Fruit fly (Drosophila melanogaster) whole organism, prepupa: ENCODE data around the gene CG13713.

ENCODE experiments used
- Blimp-1 ChIP-seq: fragments of 200-800 bp; sonication (Bioruptor generic); optimal IDR thresholded peaks from 3 replicates; lab custom pipeline; 2017; ENCODE audit warnings: missing biosample characterization, missing genetic modification characterization, mild to moderate bottlenecking, moderate library complexity, missing genetic modification reagents
- CG11294 ChIP-seq: fragments of 200-800 bp; sonication (Bioruptor generic); IDR thresholded peaks from 2 replicates; pipeline ENCODE4 v1.3.6; 2022; ENCODE audit warnings: missing biosample characterization, missing genetic modification characterization
- CG11902 ChIP-seq: fragments of 200-800 bp; sonication (Bioruptor generic); optimal IDR thresholded peaks from 3 replicates; lab custom pipeline; 2016; ENCODE audit warnings: missing biosample characterization, missing genetic modification characterization
- CG15336 ChIP-seq: fragments of 200-800 bp; sonication (Bioruptor generic); IDR thresholded peaks from 2 replicates; pipeline ENCODE4 v1.3.6; 2022; ENCODE audit warnings: missing biosample characterization, missing genetic modification characterization
- CG1621 ChIP-seq: fragments of 200-800 bp; sonication (Bioruptor generic); optimal IDR thresholded peaks from 3 replicates; lab custom pipeline; 2018; ENCODE audit warnings: missing biosample characterization, mild to moderate bottlenecking, missing genetic modification characterization
- CG16779 ChIP-seq: fragments of 200-800 bp; sonication (Bioruptor generic); optimal IDR thresholded peaks from 3 replicates; lab custom pipeline; 2017; ENCODE audit warnings: missing biosample characterization, mild to moderate bottlenecking, missing genetic modification characterization
- CG3032 ChIP-seq: fragments of 200-800 bp; optimal IDR thresholded peaks from 2 replicates; lab custom pipeline; 2019; ENCODE audit warnings: missing biosample characterization, mild to moderate bottlenecking, missing genetic modification characterization, moderate library complexity
- CG31627 ChIP-seq: fragments of 200-800 bp; sonication (Bioruptor generic); optimal IDR thresholded peaks from 3 replicates; lab custom pipeline; 2016; ENCODE audit warnings: missing biosample characterization, missing genetic modification characterization
- CG34406 ChIP-seq: fragments of 200-800 bp; sonication (Bioruptor generic); optimal IDR thresholded peaks from 3 replicates; lab custom pipeline; 2016; ENCODE audit warnings: missing biosample characterization, missing genetic modification characterization
- CG3919 ChIP-seq: fragments of 200-800 bp; sonication (Bioruptor generic); optimal IDR thresholded peaks from 3 replicates; lab custom pipeline; 2016; ENCODE audit warnings: missing biosample characterization, missing genetic modification characterization
- CG4318 ChIP-seq: fragments of 200-800 bp; sonication (Bioruptor generic); optimal IDR thresholded peaks from 3 replicates; lab custom pipeline; 2017; ENCODE audit warnings: missing biosample characterization, mild to moderate bottlenecking, missing genetic modification characterization
- CG6163 ChIP-seq: fragments of 200-800 bp; sonication (Bioruptor generic); IDR thresholded peaks from 3 replicates; pipeline ENCODE4 v1.3.6; 2022; ENCODE audit warnings: missing biosample characterization, missing genetic modification characterization
- CG6792 ChIP-seq: fragments of 200-800 bp; sonication (Bioruptor generic); optimal IDR thresholded peaks from 3 replicates; lab custom pipeline; 2016; ENCODE audit warnings: missing biosample characterization, missing genetic modification characterization
- CG6808 ChIP-seq: fragments of 200-800 bp; sonication (Bioruptor generic); optimal IDR thresholded peaks from 3 replicates; lab custom pipeline; 2017; ENCODE audit warnings: missing biosample characterization, missing genetic modification characterization, mild to moderate bottlenecking, moderate library complexity, missing genetic modification reagents
- CG6854 ChIP-seq: fragments of 200-800 bp; sonication (Bioruptor generic); optimal IDR thresholded peaks from 2 replicates; lab custom pipeline; 2017; ENCODE audit warnings: missing biosample characterization, mild to moderate bottlenecking, missing genetic modification characterization
- CG7368 ChIP-seq: fragments of 200-800 bp; sonication (Bioruptor generic); optimal IDR thresholded peaks from 3 replicates; lab custom pipeline; 2016; ENCODE audit warnings: missing biosample characterization, missing genetic modification characterization
- CG8119 ChIP-seq: fragments of 200-800 bp; sonication (Bioruptor generic); IDR thresholded peaks from 3 replicates; pipeline ENCODE4 v1.3.6; 2022; ENCODE audit warnings: missing biosample characterization, missing genetic modification characterization
- CG8319 ChIP-seq: fragments of 200-800 bp; sonication (Bioruptor generic); optimal IDR thresholded peaks from 3 replicates; lab custom pipeline; 2016; ENCODE audit warnings: missing biosample characterization, missing genetic modification characterization
- CG8632 ChIP-seq: fragments of 200-800 bp; sonication (Bioruptor generic); optimal IDR thresholded peaks from 3 replicates; lab custom pipeline; 2016; ENCODE audit warnings: missing biosample characterization, missing genetic modification characterization
- Eip78C ChIP-seq: fragments of 200-800 bp; sonication (Bioruptor generic); peaks from one replicate; lab custom pipeline; 2016; ENCODE audit warnings: missing biosample characterization, missing genetic modification characterization
- Eip93F ChIP-seq: fragments of 200-800 bp; sonication (Bioruptor generic); optimal IDR thresholded peaks from 2 replicates; lab custom pipeline; 2016; ENCODE audit warnings: missing biosample characterization, mild to moderate bottlenecking, missing genetic modification characterization
- Ets21C ChIP-seq: fragments of 200-800 bp; sonication (Bioruptor generic); optimal IDR thresholded peaks from 3 replicates; lab custom pipeline; 2016; ENCODE audit warnings: missing biosample characterization, missing genetic modification characterization
- Ets96B ChIP-seq: fragments of 200-800 bp; optimal IDR thresholded peaks from 2 replicates; lab custom pipeline; 2019; ENCODE audit warnings: missing biosample characterization, mild to moderate bottlenecking, missing genetic modification characterization, moderate library complexity
- Gug ChIP-seq: fragments of 200-800 bp; sonication (Bioruptor generic); IDR thresholded peaks from 2 replicates; pipeline ENCODE4 v1.3.6; 2022; ENCODE audit warnings: missing biosample characterization, missing genetic modification characterization
- Hr38 ChIP-seq: sonication (Bioruptor generic); optimal IDR thresholded peaks from 2 replicates; lab custom pipeline; 2016; ENCODE audit warnings: missing biosample characterization, missing genetic modification characterization
- Hr39 ChIP-seq: fragments of 200-800 bp; sonication (Bioruptor generic); optimal IDR thresholded peaks from 2 replicates; lab custom pipeline; 2016; ENCODE audit warnings: missing biosample characterization, missing genetic modification characterization
- Hr4 ChIP-seq: fragments of 200-800 bp; sonication (Bioruptor generic); optimal IDR thresholded peaks from 3 replicates; lab custom pipeline; 2016; ENCODE audit warnings: missing biosample characterization, missing genetic modification characterization
- Lpt ChIP-seq: fragments of 200-800 bp; sonication (Bioruptor generic); optimal IDR thresholded peaks from 3 replicates; lab custom pipeline; 2016; ENCODE audit warnings: missing biosample characterization, missing genetic modification characterization
- Met ChIP-seq: fragments of 200-800 bp; sonication (Bioruptor generic); optimal IDR thresholded peaks from 3 replicates; lab custom pipeline; 2016; ENCODE audit warnings: missing biosample characterization, missing genetic modification characterization
- OdsH ChIP-seq: fragments of 200-800 bp; sonication (Bioruptor generic); optimal IDR thresholded peaks from 3 replicates; lab custom pipeline; 2016; ENCODE audit warnings: missing biosample characterization, missing genetic modification characterization
- Smox ChIP-seq: fragments of 200-800 bp; sonication (Bioruptor generic); optimal IDR thresholded peaks from 3 replicates; lab custom pipeline; 2016; ENCODE audit warnings: missing biosample characterization, missing genetic modification characterization
- Sox102F ChIP-seq: fragments of 200-800 bp; sonication (Bioruptor generic); optimal IDR thresholded peaks from 2 replicates; lab custom pipeline; 2016; ENCODE audit warnings: missing biosample characterization, mild to moderate bottlenecking, missing genetic modification characterization
- Sox14 ChIP-seq: fragments of 200-800 bp; sonication (Bioruptor generic); optimal IDR thresholded peaks from 3 replicates; lab custom pipeline; 2016; ENCODE audit warnings: missing biosample characterization, missing genetic modification characterization
- Sox15 ChIP-seq: fragments of 200-800 bp; sonication (Bioruptor generic); optimal IDR thresholded peaks from 3 replicates; lab custom pipeline; 2016; ENCODE audit warnings: missing biosample characterization, missing genetic modification characterization
- achi ChIP-seq: fragments of 200-800 bp; sonication (Bioruptor generic); optimal IDR thresholded peaks from 3 replicates; lab custom pipeline; 2016; ENCODE audit warnings: missing biosample characterization, missing genetic modification characterization
- acj6 ChIP-seq: fragments of 200-800 bp; sonication (Bioruptor generic); optimal IDR thresholded peaks from 3 replicates; lab custom pipeline; 2016; ENCODE audit warnings: missing biosample characterization, missing genetic modification characterization
- cyc ChIP-seq: fragments of 200-800 bp; sonication (Bioruptor generic); optimal IDR thresholded peaks from 3 replicates; lab custom pipeline; 2016; ENCODE audit warnings: missing biosample characterization, missing genetic modification characterization
- dac ChIP-seq: fragments of 200-800 bp; sonication (Bioruptor generic); optimal IDR thresholded peaks from 2 replicates; lab custom pipeline; 2017; ENCODE audit warnings: missing biosample characterization, mild to moderate bottlenecking, missing genetic modification characterization
- dsx ChIP-seq: fragments of 200-800 bp; optimal IDR thresholded peaks from 3 replicates; lab custom pipeline; 2019; ENCODE audit warnings: missing biosample characterization, mild to moderate bottlenecking, missing genetic modification characterization, moderate library complexity; ENCODE audit not compliant: poor library complexity, severe bottlenecking
- eg ChIP-seq: fragments of 200-800 bp; sonication (Bioruptor generic); IDR thresholded peaks from 3 replicates; pipeline ENCODE4 v1.3.6; 2022; ENCODE audit warnings: missing biosample characterization, missing genetic modification characterization
- esn ChIP-seq: fragments of 200-800 bp; sonication (Bioruptor generic); optimal IDR thresholded peaks from 2 replicates; lab custom pipeline; 2016; ENCODE audit warnings: missing biosample characterization, mild to moderate bottlenecking, missing genetic modification characterization, moderate library complexity
- fd59A ChIP-seq: fragments of 200-800 bp; sonication (Bioruptor generic); optimal IDR thresholded peaks from 2 replicates; lab custom pipeline; 2017; ENCODE audit warnings: missing biosample characterization, mild to moderate bottlenecking, missing genetic modification characterization, missing genetic modification reagents
- fd85E ChIP-seq: fragments of 200-800 bp; sonication (Bioruptor generic); optimal IDR thresholded peaks from 3 replicates; lab custom pipeline; 2016; ENCODE audit warnings: missing biosample characterization, missing genetic modification characterization
- fkh ChIP-seq: fragments of 200-800 bp; sonication (Bioruptor generic); optimal IDR thresholded peaks from 3 replicates; lab custom pipeline; 2017; ENCODE audit warnings: missing biosample characterization, mild to moderate bottlenecking, missing genetic modification characterization, moderate library complexity
- lz ChIP-seq: fragments of 200-800 bp; sonication (Bioruptor generic); optimal IDR thresholded peaks from 3 replicates; lab custom pipeline; 2016; ENCODE audit warnings: missing biosample characterization, missing genetic modification characterization
- net ChIP-seq: fragments of 200-800 bp; sonication (Bioruptor generic); optimal IDR thresholded peaks from 3 replicates; lab custom pipeline; 2016; ENCODE audit warnings: missing biosample characterization, missing genetic modification characterization
- pdm3 ChIP-seq: fragments of 200-800 bp; sonication (Bioruptor generic); optimal IDR thresholded peaks from 3 replicates; lab custom pipeline; 2016; ENCODE audit warnings: missing biosample characterization, missing genetic modification characterization
- salr ChIP-seq, 2 experiments: fragments of 200-800 bp; sonication (Bioruptor generic); optimal IDR thresholded peaks; 3 replicates each; lab custom pipeline; 2016 to 2018; ENCODE audit warnings: missing biosample characterization in 2 of 2, missing genetic modification characterization in 2 of 2, mild to moderate bottlenecking in 1 of 2
- spab ChIP-seq: fragments of 200-800 bp; sonication (Bioruptor generic); optimal IDR thresholded peaks from 2 replicates; lab custom pipeline; 2017; ENCODE audit warnings: missing biosample characterization, mild to moderate bottlenecking, missing genetic modification characterization, missing genetic modification reagents
- ss ChIP-seq, 2 experiments: fragments of 200-800 bp; sonication (Bioruptor generic); optimal IDR thresholded peaks; 2 replicates in 1 of 2; 3 replicates in 1 of 2; lab custom pipeline; 2017 to 2018; ENCODE audit warnings: mild to moderate bottlenecking in 2 of 2, missing biosample characterization in 2 of 2, missing genetic modification characterization in 2 of 2, moderate library complexity in 1 of 2
- svp ChIP-seq: fragments of 200-800 bp; sonication (Bioruptor generic); peaks from one replicate; lab custom pipeline; 2016; ENCODE audit warnings: missing biosample characterization, missing genetic modification characterization
- topi ChIP-seq: fragments of 200-800 bp; sonication (Bioruptor generic); optimal IDR thresholded peaks from 3 replicates; lab custom pipeline; 2016; ENCODE audit warnings: missing biosample characterization, missing genetic modification characterization
- vri ChIP-seq: fragments of 200-800 bp; sonication (Bioruptor generic); optimal IDR thresholded peaks from 3 replicates; lab custom pipeline; 2016; ENCODE audit warnings: missing biosample characterization, mild to moderate bottlenecking, missing genetic modification characterization

Gene CG13713

dm6 chr3L:4698032-4698431, 631 bp downstream of the CG13713 start:
- TF ChIP-seq topi (GFP tag; lab: Kevin White, UChicago) (peak; percentile 93), Ets21C (GFP tag; lab: Kevin White, UChicago) (peak; percentile 78), Lpt (GFP tag; lab: Kevin White, UChicago) (peak; percentile 81), CG8319 (GFP tag; lab: Kevin White, UChicago) (peak; percentile 86), Blimp-1 (GFP tag; lab: Kevin White, UChicago) (peak; percentile 64), CG8119 (GFP tag; lab: Robert Waterston, UW) (peak; percentile 88), CG3919 (GFP tag; lab: Kevin White, UChicago) (peak; percentile 95), CG16779 (tag; lab: Kevin White, UChicago) (peak; percentile 36), Eip78C (GFP tag; lab: Kevin White, UChicago) (peak; percentile 85), CG4318 (GFP tag; lab: Kevin White, UChicago) (peak; percentile 77), CG11294 (GFP tag; lab: Robert Waterston, UW) (peak; percentile 64), acj6 (GFP tag; lab: Kevin White, UChicago) (peak; percentile 92), Gug (peak; percentile 68), Hr39 (GFP tag; lab: Kevin White, UChicago) (peak; percentile 93), pdm3 (peak; percentile 91), CG6854 (GFP tag; lab: Kevin White, UChicago) (peak; percentile 33), fd59A (GFP tag; lab: Kevin White, UChicago) (peak; percentile 73), CG6163 (peak; percentile 95), Eip93F (no peak), CG1621 (peak; percentile 64), cyc (peak; percentile 94), CG31627 (GFP tag; lab: Kevin White, UChicago) (peak; percentile 94), svp (GFP tag; lab: Kevin White, UChicago) (peak; percentile 70), net (GFP tag; lab: Kevin White, UChicago) (peak; percentile 88), dac (GFP tag; lab: Kevin White, UChicago) (peak; percentile 65), spab (GFP tag; lab: Kevin White, UChicago) (peak; percentile 69), eg (GFP tag; lab: Robert Waterston, UW) (peak; percentile 92), Hr38 (no peak), fd85E (GFP tag; lab: Kevin White, UChicago) (peak; percentile 77), fkh (GFP tag; lab: Kevin White, UChicago) (no peak), ss (GFP tag; optimal IDR thresholded peaks at IDR 0.05; lab: Kevin White, UChicago) (peak in 1 of 2 experiments; percentile 51), CG11902 (GFP tag; lab: Kevin White, UChicago) (peak; percentile 87), Hr4 (GFP tag; lab: Kevin White, UChicago) (peak; percentile 91), Smox (GFP tag; lab: Kevin White, UChicago) (peak; percentile 88), Sox102F (GFP tag; lab: Kevin White, UChicago) (peak; percentile 90), Sox15 (peak; percentile 85), salr (GFP tag; optimal IDR thresholded peaks at IDR 0.05; lab: Kevin White, UChicago) (peak; percentile 67 to 68), OdsH (peak; percentile 91), achi (GFP tag; lab: Kevin White, UChicago) (peak; percentile 88), vri (GFP tag; lab: Kevin White, UChicago) (peak; percentile 69), esn (GFP tag; lab: Kevin White, UChicago) (peak; percentile 87), CG15336 (GFP tag; lab: Robert Waterston, UW) (peak; percentile 89), Met (GFP tag; lab: Kevin White, UChicago) (peak; percentile 89), lz (GFP tag; lab: Kevin White, UChicago) (peak; percentile 82), Ets96B (tag; lab: Kevin White, UChicago) (peak; percentile 77), CG6808 (peak; percentile 73), Sox14 (GFP tag; lab: Kevin White, UChicago) (peak; percentile 87), dsx (no peak), CG6792 (peak; percentile 86), CG7368 (peak; percentile 86), CG8632 (GFP tag; lab: Kevin White, UChicago) (peak; percentile 89), CG3032 (tag; lab: Kevin White, UChicago) (peak; percentile 64), CG34406 (peak; percentile 87)
